Fruit fly (Drosophila melanogaster): ENCODE results near the gene CG9331.

The CG9331 gene

DNA sequence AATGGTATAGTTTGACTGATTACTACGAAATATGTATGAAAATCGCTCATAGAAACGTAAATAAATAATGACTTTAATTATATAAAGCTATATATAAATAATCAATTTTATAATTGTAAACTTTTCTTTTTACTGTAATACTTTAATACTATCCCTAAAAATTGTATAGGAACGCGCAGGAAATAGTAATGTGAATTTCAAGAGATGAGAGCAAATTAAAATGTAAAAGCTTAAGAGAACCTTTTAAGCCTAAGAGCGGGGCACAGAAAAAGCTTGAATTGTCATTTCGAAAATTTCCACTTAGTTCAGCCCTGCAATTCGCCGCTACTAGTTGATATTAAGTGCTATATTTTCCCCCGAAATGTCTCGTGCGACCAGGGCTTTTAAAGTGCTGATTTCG lies 6.7 kb downstream of the CG9331 start, which contains the start of gene CG31673:
TSS of gene CG31673 (plus strand) at position 301 of the 400 bp plus-strand sequence.
- no peak for TF ChIP-seq CTCF (optimal IDR thresholded peaks at IDR 0.05)
- no peak for TF ChIP-seq CG8478 (optimal IDR thresholded peaks at IDR 0.05)

DNA sequence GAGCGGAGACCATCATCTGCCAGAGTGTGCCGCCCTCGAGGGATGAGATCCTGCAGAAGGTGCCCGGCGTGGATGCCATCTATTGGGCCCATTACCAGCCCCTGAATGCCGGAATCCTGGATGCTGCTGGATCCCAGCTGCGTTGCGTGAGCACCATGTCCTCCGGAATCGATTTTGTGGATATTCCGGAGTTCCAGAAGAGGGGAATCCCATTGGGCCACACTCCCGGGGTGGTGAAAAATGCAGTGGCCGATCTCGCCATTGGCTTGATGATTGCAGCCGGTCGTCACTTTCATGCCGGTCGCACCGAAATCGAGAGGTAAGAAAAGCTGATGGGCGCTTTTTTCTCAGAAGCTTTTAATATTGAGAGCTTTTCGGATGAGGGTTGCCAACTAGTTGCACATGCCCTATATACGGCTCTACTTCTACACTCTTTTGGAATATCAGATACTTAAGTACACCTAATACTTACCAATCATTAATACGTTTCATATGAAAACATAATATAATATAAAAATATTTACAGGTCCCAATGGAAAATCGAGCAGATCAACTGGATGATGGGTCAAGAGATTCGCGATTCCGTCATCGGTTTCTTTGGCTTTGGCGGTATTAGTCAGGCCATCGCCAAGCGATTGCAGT lies 7.2 kb downstream of the CG9331 start:
- TF ChIP-seq CTCF (optimal IDR thresholded peaks at IDR 0.05) (no peak), CG8478 (optimal IDR thresholded peaks at IDR 0.05) (no peak)

DNA sequence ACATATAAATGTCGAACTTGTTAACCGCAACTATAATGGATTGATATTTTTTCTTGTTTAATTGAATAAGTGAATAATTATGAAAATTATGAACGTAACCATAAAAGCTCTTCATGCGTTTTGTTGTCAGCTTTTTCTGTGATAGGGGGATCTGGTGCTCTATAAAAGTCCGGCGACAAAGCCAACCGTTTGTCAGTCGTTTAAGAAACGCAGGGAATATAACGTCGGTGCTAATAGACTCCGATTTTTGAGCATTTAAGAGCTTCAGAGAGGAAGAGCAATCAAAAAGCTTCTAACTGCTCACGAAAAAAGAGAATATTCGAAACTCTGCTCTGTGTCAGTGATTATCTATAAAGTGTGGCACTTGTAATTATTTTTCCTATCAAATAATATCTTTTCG lies 8.4 kb downstream of the CG9331 start, which contains the start of gene CG31674:
TSS of gene CG31674 (plus strand) at position 203 of the 400 bp plus-strand sequence.
- no peak for TF ChIP-seq CTCF (optimal IDR thresholded peaks at IDR 0.05)
- TF ChIP-seq CG8478 (optimal IDR thresholded peaks at IDR 0.05): no peak

DNA sequence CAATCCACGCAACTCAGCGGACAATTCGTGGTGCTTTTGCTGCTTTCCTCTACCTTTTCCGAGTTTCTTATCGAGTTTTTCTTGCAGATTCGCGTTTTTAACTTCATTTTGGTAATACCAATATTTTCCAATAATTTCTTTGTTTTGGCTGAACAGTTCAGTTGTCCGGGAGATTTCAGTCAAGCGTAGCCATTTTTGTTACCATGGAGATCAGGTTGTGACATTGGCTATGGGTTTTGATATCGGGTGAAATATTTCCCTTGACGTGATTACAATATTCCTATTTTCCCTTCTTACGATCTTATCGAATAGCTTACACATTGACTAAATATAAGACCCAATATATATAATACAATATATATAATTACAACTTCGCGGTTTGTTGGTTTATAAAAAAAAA lies 12.9 kb downstream of the CG9331 start, which contains the start of gene Oseg5:
TSS of gene Oseg5 (minus strand) at position 340 of the 400 bp plus-strand sequence.
- TF ChIP-seq CG8478 (optimal IDR thresholded peaks at IDR 0.05) (no peak), CTCF (optimal IDR thresholded peaks at IDR 0.05) (peak; percentile 19 to 56)

DNA sequence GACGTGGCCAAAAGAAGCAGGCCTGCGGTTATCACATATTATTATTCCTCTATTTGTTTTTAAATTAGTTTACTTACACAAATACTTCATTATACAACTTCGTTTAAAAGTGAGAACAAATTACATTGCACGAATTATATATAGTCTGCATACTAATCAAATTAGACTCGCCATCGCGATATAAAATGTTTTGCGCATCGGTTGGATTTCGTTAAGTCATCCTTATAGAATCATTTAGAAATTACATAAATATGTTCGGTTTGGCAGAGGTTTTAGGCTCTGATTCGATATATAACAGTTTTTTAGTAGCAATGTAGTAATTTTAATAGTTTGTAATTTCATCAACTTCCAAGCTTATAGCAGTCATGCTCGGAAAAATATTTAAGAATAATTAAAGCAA lies 15.3 kb downstream of the CG9331 start, which contains the start of gene Spn38F:
TSS of gene Spn38F (minus strand) at position 101 of the 400 bp plus-strand sequence.
- TF ChIP-seq CG8478 (optimal IDR thresholded peaks at IDR 0.05): no peak
- TF ChIP-seq CTCF (optimal IDR thresholded peaks at IDR 0.05): no peak

DNA sequence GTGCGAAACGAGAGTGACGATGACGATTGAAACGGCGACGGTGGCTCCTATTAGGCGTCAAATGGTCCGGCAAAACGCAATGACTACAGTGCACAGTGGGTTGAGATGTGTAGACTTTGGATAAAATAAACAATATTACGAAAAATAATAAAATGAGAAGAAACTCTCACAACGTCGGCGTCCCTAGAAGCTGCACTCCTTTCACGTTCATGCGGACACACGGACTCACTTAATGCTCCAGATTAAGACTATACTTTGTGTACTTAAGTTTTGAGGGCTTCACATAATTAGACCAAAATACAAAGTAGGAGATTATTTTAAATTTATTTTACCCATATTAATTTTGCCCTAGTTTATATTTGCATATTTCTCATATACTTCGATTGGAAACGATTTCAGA lies 17.4 kb downstream of the CG9331 start:
- TF ChIP-seq CG8478 (optimal IDR thresholded peaks at IDR 0.05) (no peak), CTCF (optimal IDR thresholded peaks at IDR 0.05) (no peak)

DNA sequence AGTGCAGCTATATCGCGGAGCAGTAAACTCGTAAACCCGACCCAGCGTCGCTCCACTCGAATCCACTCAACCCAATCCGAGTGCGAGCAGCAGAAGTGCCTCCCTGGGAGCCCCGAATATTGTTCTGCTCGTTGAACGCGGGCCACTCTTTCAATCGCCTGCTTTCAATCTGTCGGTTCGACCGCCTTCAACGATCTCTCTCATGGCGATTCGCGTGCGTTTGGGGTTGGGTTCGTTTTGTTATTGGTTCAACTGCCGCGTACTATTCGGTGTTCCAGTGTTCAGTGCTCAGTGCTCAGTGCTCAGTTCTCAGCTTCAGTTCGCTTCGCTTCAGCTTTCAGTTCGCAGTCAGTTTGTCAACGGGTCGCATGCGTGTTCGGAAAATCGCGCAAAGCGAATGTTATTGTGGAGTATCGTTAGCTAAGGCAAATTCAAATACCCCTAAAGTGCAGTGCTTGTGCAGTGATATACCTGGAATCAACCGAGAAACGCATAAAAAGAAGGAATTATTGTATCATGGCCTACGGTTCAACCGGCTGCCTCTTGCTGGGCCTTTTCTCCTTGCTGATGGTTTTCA lies 17.9 kb downstream of the CG9331 start, which contains the start of gene CG31676:
TSS of gene CG31676 (plus strand) at position 289 of the 577 bp plus-strand sequence.
- TF ChIP-seq CG8478 (optimal IDR thresholded peaks at IDR 0.05): no peak

DNA sequence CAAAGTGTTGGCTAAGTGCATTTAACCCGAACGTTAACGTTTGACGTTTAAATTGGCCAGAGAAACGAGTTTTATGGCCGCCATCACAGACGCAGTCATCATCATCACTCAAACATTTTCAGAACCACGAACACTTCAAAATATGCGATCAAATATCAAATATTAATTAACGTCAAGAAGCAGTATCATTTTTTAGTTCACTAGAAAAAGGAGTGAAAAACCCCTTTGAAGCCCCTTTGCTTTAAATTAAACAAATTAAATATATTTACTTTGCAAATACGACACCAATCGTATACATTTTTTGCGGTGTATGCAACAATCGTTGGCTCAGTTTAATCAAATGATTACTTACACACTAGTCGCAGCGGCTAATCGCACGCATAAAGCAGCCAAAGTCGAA lies 21.8 kb downstream of the CG9331 start:
- TF ChIP-seq CG8478 (optimal IDR thresholded peaks at IDR 0.05): no peak
- TF ChIP-seq CTCF (optimal IDR thresholded peaks at IDR 0.05): no peak

DNA sequence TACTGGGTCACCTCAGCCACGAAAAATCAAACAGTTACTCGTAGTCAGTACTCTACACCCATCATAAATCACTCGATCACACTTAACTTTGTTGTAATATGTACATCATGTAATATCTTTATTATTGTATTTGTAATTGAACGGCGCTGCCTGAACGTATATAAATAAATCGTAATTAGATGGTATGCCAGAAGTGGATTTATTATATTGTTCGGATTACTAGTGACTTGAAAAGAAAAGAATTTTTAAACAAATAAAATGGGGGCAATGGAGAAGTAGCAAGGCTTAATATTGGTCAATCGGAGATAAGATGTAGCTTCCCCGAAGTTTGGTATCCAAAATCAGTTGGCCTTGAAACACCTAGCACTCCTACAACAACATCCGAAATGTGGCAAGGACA lies 26.4 kb downstream of the CG9331 start, which contains the start of gene CG14402:
TSS of gene CG14402 (plus strand) at position 301 of the 400 bp plus-strand sequence.
- TF ChIP-seq CG8478 (optimal IDR thresholded peaks at IDR 0.05): no peak
- no peak for TF ChIP-seq CTCF (optimal IDR thresholded peaks at IDR 0.05)

DNA sequence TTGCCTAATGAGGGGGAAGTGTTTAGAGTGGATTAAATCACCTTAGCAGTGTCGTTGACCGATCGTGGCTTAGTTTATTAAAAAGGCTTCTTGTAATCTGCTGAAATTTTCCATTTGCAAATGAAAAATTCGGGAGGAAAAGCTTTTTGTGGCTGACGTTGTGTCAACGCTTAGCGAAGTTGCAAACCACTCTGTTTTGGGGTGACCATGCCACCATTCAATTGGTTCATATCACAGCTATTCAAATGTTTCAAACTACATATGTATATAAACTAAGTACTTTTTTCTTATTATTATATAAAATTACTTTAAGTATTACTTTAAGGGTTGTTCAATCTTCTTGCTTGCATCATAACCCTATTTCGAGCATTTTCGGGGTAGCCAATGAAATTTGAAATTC lies 29.0 kb downstream of the CG9331 start:
- TF ChIP-seq CG8478 (optimal IDR thresholded peaks at IDR 0.05) (no peak), CTCF (optimal IDR thresholded peaks at IDR 0.05) (peak in 1 of 2 experiments; percentile 54)

DNA sequence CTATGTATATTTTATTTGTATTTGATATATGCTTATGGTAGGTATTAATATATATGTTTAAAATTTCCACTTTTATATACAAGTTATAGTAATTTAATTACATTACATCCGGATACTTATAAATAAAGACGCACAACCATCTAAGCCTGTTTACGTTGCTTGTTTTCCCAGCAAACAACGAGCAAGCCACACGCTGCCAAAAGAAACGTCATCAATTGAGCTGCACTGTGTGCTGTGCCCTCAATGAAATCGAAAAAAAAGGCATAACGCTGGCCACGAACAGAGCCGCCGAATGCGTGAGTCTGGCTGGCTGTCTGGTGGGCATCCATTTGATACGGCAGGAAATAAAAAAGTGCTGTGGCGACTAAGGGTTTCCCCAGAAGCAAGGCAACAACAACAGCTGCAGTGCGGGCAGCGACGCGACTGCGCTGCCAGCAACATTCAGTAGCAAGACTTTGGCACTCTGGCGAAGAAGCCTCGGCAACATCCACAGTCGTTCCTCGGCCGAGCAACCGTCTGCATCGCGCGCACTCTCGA lies 29.5 kb downstream of the CG9331 start, which contains the start of gene twit:
TSS of gene twit (plus strand) at position 487 of the 537 bp plus-strand sequence.
- TF ChIP-seq CTCF (optimal IDR thresholded peaks at IDR 0.05) (no peak), CG8478 (optimal IDR thresholded peaks at IDR 0.05) (no peak)

DNA sequence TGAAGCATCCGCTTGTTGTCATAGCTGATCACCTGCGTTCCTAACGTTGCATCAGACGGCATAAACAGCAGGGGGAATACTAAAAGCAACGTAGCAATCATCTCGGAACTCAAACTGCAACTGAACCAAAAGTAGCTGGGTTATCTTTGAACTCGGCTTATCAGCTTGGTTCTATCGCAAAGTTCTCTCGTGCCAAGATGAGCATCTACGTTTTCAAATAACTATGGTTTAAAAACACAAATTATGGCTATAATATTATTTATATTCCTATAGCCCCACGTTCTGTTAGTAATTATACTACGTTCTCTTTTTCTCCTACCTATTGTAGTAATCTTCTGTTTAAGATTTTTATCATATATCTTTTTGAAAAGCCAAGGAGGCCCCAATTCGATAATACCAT lies 35.2 kb downstream of the CG9331 start, which contains the start of gene CG14400:
TSS of gene CG14400 (minus strand) at position 101 of the 400 bp plus-strand sequence.
- TF ChIP-seq CG8478 (optimal IDR thresholded peaks at IDR 0.05): no peak
- no peak for TF ChIP-seq CTCF (optimal IDR thresholded peaks at IDR 0.05)

DNA sequence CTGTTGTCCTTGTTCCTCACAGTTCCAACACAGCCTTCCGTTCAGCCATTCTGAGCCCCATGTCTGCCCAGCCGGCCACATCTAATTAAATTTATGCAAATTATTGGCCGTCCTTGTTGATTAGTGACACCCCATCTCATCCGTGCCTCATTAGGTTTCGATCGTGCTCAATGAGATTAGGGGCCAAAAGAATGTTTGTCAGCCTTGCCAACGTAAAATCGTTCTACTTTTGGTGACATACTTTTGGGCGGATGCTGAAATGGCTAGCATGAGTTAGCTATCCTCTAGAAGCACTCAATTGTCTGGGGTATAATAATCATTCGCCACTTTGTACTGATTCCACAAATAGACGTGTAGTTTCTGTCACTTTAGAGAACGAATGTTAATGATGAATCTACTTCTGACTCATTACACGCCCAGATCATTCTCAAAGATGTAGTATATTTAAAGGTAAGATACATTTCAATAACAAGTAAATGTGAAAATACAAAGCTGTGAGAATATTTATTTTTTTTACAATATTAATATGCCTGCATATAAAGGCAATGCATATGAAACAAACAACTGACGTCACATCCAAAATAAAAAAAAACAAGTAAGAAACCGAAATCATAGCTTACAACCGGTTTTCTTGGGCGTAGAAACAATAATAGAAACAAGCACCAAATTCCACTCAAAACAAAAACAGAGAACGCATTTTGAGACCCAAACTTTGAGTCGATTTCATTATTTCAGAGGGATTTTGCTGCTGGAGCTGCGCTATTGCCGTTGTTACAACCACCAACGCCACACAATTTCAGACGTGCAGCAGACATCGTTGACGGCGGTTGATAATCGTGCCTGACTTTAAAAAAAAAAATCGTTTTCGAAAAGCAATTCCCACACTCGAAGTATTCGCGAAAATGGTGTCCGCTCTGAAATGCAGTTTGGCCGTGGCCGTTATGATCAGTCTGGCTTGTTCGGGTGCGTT lies 36.0 kb downstream of the CG9331 start, which contains the start of gene bero:
TSS of gene bero (plus strand) at position 325 of the 970 bp plus-strand sequence.
- no peak for TF ChIP-seq CG8478 (optimal IDR thresholded peaks at IDR 0.05)
- TF ChIP-seq CTCF (optimal IDR thresholded peaks at IDR 0.05): no peak

DNA sequence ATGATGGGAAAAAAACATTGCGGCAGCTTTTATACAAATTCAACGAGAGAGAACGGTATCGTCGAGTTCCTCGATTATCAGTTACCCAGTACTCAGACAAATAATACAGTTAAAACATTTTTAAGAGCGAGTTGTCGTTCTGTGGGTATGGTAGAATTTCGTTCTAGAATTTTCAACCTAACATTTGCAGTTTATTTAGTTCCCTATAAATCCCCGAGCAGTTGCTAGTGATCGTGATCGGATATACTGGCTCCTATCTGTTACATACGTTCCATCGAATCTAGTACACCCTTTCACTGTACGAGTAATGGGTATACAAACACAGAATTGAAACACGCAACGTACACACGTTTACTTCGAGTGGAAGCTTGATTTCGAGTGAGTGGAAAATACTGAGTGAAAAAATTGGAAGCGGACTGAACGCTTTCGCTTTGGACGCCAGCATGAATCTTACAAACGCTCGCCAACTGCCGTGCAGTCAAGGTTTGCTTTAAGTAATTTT lies 42.2 kb downstream of the CG9331 start, which contains the start of gene CG9338:
TSS of gene CG9338 (plus strand) at position 452 of the 502 bp plus-strand sequence.
- no peak for TF ChIP-seq CTCF (optimal IDR thresholded peaks at IDR 0.05)
- no peak for TF ChIP-seq CG8478 (optimal IDR thresholded peaks at IDR 0.05)

Measured in S2 (cell line).